Fruit fly (Drosophila melanogaster) whole organism, wandering third instar larva: ENCODE results near the gene CG15394.

Experiments
- Abd-B ChIP-seq: fragments of >200 bp; optimal IDR thresholded peaks from 2 replicates; lab custom pipeline; 2017; ENCODE audit warnings: missing biosample characterization, missing genetic modification characterization
- CG32264 ChIP-seq: fragments of 200-800 bp; sonication (Bioruptor generic); optimal IDR thresholded peaks from 2 replicates; lab custom pipeline; 2016; ENCODE audit warnings: missing biosample characterization, missing genetic modification characterization
- CG9705 ChIP-seq: fragments of 200-800 bp; sonication (Bioruptor generic); optimal IDR thresholded peaks from 2 replicates; lab custom pipeline; 2018; ENCODE audit warnings: missing biosample characterization, mild to moderate bottlenecking, missing genetic modification characterization
- Dif ChIP-seq: fragments of 200-275, 200-300 bp; sonication (Bioruptor generic); optimal IDR thresholded peaks from 2 replicates; lab custom pipeline; 2018; ENCODE audit warnings: missing biosample characterization, missing genetic modification characterization; ENCODE audit not compliant: partially characterized antibody
- HLH106 ChIP-seq: fragments of 200-800 bp; optimal IDR thresholded peaks from 3 replicates; lab custom pipeline; 2019; ENCODE audit warnings: missing biosample characterization, mild to moderate bottlenecking, missing genetic modification characterization, moderate library complexity
- Hnf4 ChIP-seq: fragments of 200-800 bp; sonication (Bioruptor generic); optimal IDR thresholded peaks from 2 replicates; lab custom pipeline; 2016; ENCODE audit warnings: missing biosample characterization, mild to moderate bottlenecking, missing genetic modification characterization
- Jra ChIP-seq: sonication (Bioruptor generic); optimal IDR thresholded peaks from 2 replicates; lab custom pipeline; 2016; ENCODE audit warnings: missing biosample characterization, missing genetic modification characterization
- Mio ChIP-seq: sonication (Bioruptor generic); optimal IDR thresholded peaks from 2 replicates; lab custom pipeline; 2016; ENCODE audit warnings: missing biosample characterization, missing genetic modification characterization
- Myc ChIP-seq: fragments of >200 bp; optimal IDR thresholded peaks from 2 replicates; lab custom pipeline; 2017
- N ChIP-seq: fragments of >200 bp; optimal IDR thresholded peaks from 2 replicates; lab custom pipeline; 2018; ENCODE audit warnings: missing biosample characterization, missing external identifiers, missing genetic modification characterization
- dl ChIP-seq, 2 experiments: fragments of 175-275, 200-275 bp in 1 of 2; fragments of 200-275 bp in 1 of 2; sonication (Bioruptor generic); optimal IDR thresholded peaks; lab custom pipeline; 2018; ENCODE audit warnings: mild to moderate bottlenecking in 2 of 2, missing biosample characterization in 2 of 2, missing genetic modification characterization in 2 of 2, moderate library complexity in 2 of 2; ENCODE audit not compliant: partially characterized antibody in 2 of 2, insufficient read depth in 1 of 2
- dmrt93B ChIP-seq: fragments of 200-800 bp; sonication (Bioruptor generic); optimal IDR thresholded peaks from 2 replicates; lab custom pipeline; 2018; ENCODE audit warnings: missing biosample characterization, mild to moderate bottlenecking, missing genetic modification characterization
- dsf ChIP-seq: sonication (Bioruptor generic); optimal IDR thresholded peaks from 2 replicates; lab custom pipeline; 2016; ENCODE audit warnings: missing biosample characterization, missing genetic modification characterization, borderline replicate concordance
- fru ChIP-seq: fragments of 200-800 bp; sonication (Bioruptor generic); optimal IDR thresholded peaks from 3 replicates; lab custom pipeline; 2016; ENCODE audit warnings: missing biosample characterization, mild to moderate bottlenecking, missing genetic modification characterization
- h ChIP-seq: fragments of 200-800 bp; sonication (Bioruptor generic); optimal IDR thresholded peaks from 3 replicates; lab custom pipeline; 2016; ENCODE audit warnings: missing biosample characterization, mild to moderate bottlenecking, missing genetic modification characterization
- jim ChIP-seq: fragments of 175-275, 200-325 bp; sonication (Bioruptor generic); optimal IDR thresholded peaks from 2 replicates; lab custom pipeline; 2016; ENCODE audit warnings: missing biosample characterization, mild to moderate bottlenecking, missing genetic modification characterization
- lola ChIP-seq: fragments of >200 bp; optimal IDR thresholded peaks from 2 replicates; lab custom pipeline; 2017; ENCODE audit warnings: missing biosample characterization, missing genetic modification characterization
- psq ChIP-seq: fragments of 200-800 bp; sonication (Bioruptor generic); optimal IDR thresholded peaks from 3 replicates; lab custom pipeline; 2017; ENCODE audit warnings: missing biosample characterization, mild to moderate bottlenecking, missing genetic modification characterization, moderate library complexity
- usp ChIP-seq: fragments of >200 bp; optimal IDR thresholded peaks from 2 replicates; lab custom pipeline; 2017; ENCODE audit warnings: missing biosample characterization, missing genetic modification characterization

CG15394 gene

DNA sequence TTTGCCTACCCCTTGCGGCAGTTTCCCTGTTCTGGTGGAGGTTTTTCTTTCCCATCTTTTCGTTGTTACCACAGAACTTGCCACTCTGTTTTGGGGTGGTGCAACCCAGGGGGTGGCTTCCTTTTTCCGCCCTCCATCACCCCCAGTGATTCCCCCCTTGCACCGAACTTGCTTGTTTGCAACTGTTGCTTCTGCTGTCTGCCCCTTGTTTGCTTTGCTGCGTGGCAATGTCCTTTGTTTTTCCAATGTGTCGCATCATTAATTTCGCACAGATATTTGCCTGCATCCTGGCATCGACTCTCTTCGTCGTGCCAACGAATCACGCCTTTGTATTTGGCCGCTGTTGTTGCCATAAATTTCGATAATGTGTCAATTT lies 45.3 kb downstream of the CG15394 start:
- TF ChIP-seq h (GFP tag; lab: Kevin White, UChicago) (no peak), dl (GFP tag; optimal IDR thresholded peaks at IDR 0.05; lab: Kevin White, UChicago; ENCODE audit: insufficient read depth in 1 of 2, partially characterized antibody in 2 of 2) (no peak), lola (no peak), fru (GFP tag; lab: Kevin White, UChicago) (no peak), psq (GFP tag; lab: Kevin White, UChicago) (no peak), Mio (GFP tag; lab: Kevin White, UChicago) (no peak), usp (GFP tag; lab: Kevin White, UChicago) (no peak), Myc (lab: Kevin White, UChicago) (no peak), Jra (GFP tag; lab: Kevin White, UChicago) (no peak), dmrt93B (no peak), N (GFP tag; lab: Kevin White, UChicago) (no peak), Abd-B (GFP tag; lab: Kevin White, UChicago) (no peak), HLH106 (tag; lab: Kevin White, UChicago) (no peak), Dif (no peak), Hnf4 (no peak), CG9705 (GFP tag; lab: Kevin White, UChicago) (no peak), CG32264 (GFP tag; lab: Kevin White, UChicago) (no peak), dsf (GFP tag; lab: Kevin White, UChicago) (no peak), jim (no peak)
